Fruit fly (Drosophila melanogaster) whole organism, embryonic: ENCODE data around the gene east.

Experiments
- Abd-B ChIP-seq: fragments of 200-800 bp; sonication (Bioruptor generic); optimal IDR thresholded peaks from 2 replicates; lab custom pipeline; 2018; ENCODE audit warnings: missing biosample characterization, mild to moderate bottlenecking, missing genetic modification characterization, moderate library complexity
- Antp ChIP-seq: fragments of 200-800 bp; sonication (Bioruptor generic); optimal IDR thresholded peaks from 3 replicates; lab custom pipeline; 2016; ENCODE audit warnings: missing biosample characterization, missing genetic modification characterization
- CG10147 ChIP-seq: fragments of 200-800 bp; sonication (Bioruptor generic); optimal IDR thresholded peaks from 2 replicates; lab custom pipeline; 2019; ENCODE audit warnings: missing biosample characterization, mild to moderate bottlenecking, missing genetic modification characterization, moderate library complexity
- CG10321 ChIP-seq: fragments of 200-800 bp; sonication (Bioruptor generic); IDR thresholded peaks from 2 replicates; pipeline ENCODE4 v1.3.6; 2022; ENCODE audit warnings: missing biosample characterization, missing genetic modification characterization
- CG10565 ChIP-seq: fragments of 200-800 bp; sonication (Bioruptor generic); optimal IDR thresholded peaks from 3 replicates; lab custom pipeline; 2016; ENCODE audit warnings: missing biosample characterization, mild to moderate bottlenecking, missing genetic modification characterization
- CG12299 ChIP-seq: fragments of 200-800 bp; sonication (Bioruptor generic); optimal IDR thresholded peaks from 2 replicates; lab custom pipeline; 2018; ENCODE audit warnings: missing biosample characterization, mild to moderate bottlenecking, missing genetic modification characterization
- CG12659 ChIP-seq: fragments of 200-800 bp; sonication (Bioruptor generic); optimal IDR thresholded peaks from 3 replicates; lab custom pipeline; 2017; ENCODE audit warnings: mild to moderate bottlenecking, missing biosample characterization, missing genetic modification reagents, missing genetic modification characterization
- CG12769 ChIP-seq: fragments of 200-800 bp; sonication (Bioruptor generic); optimal IDR thresholded peaks from 2 replicates; lab custom pipeline; 2019; ENCODE audit warnings: missing biosample characterization, mild to moderate bottlenecking, missing genetic modification characterization, moderate library complexity
- CG13424 ChIP-seq: fragments of 200-800 bp; sonication (Bioruptor generic); optimal IDR thresholded peaks from 2 replicates; lab custom pipeline; 2019; ENCODE audit warnings: missing biosample characterization, mild to moderate bottlenecking, missing genetic modification characterization, moderate library complexity
- CG14965 ChIP-seq: fragments of 200-800 bp; sonication (Bioruptor generic); optimal IDR thresholded peaks from 2 replicates; lab custom pipeline; 2016; ENCODE audit warnings: missing biosample characterization, missing genetic modification characterization, borderline replicate concordance
- CG1529 ChIP-seq: fragments of 200-800 bp; sonication (Bioruptor generic); optimal IDR thresholded peaks from 3 replicates; lab custom pipeline; 2018; ENCODE audit warnings: missing biosample characterization, missing genetic modification characterization
- CG1603 ChIP-seq: fragments of 200-800 bp; sonication (Bioruptor generic); optimal IDR thresholded peaks from 2 replicates; lab custom pipeline; 2019; ENCODE audit warnings: missing biosample characterization, mild to moderate bottlenecking, missing genetic modification characterization, moderate library complexity
- CG17568 ChIP-seq: fragments of 200-800 bp; sonication (Bioruptor generic); optimal IDR thresholded peaks from 2 replicates; lab custom pipeline; 2018; ENCODE audit warnings: missing biosample characterization, mild to moderate bottlenecking, missing genetic modification characterization, moderate library complexity
- CG18262 ChIP-seq: fragments of 200-800 bp; optimal IDR thresholded peaks from 3 replicates; lab custom pipeline; 2019; ENCODE audit warnings: missing biosample characterization, mild to moderate bottlenecking, missing genetic modification characterization, moderate library complexity
- CG1832 ChIP-seq: fragments of 200-800 bp; sonication (Bioruptor generic); optimal IDR thresholded peaks from 2 replicates; lab custom pipeline; 2017; ENCODE audit warnings: missing biosample characterization, mild to moderate bottlenecking, missing genetic modification characterization, inconsistent platforms
- CG2202 ChIP-seq: fragments of 200-800 bp; sonication (Bioruptor generic); optimal IDR thresholded peaks from 2 replicates; lab custom pipeline; 2018; ENCODE audit warnings: missing biosample characterization, mild to moderate bottlenecking, missing genetic modification characterization
- CG2875 ChIP-seq: fragments of 200-800 bp; sonication (Bioruptor generic); optimal IDR thresholded peaks from 2 replicates; lab custom pipeline; 2017; ENCODE audit warnings: missing biosample characterization, mild to moderate bottlenecking, missing genetic modification characterization, missing genetic modification reagents
- CG34376 ChIP-seq: fragments of 200-800 bp; sonication (Bioruptor generic); optimal IDR thresholded peaks from 2 replicates; lab custom pipeline; 2018; ENCODE audit warnings: missing biosample characterization, mild to moderate bottlenecking, missing genetic modification characterization
- CG3995 ChIP-seq: fragments of 200-800 bp; sonication (Bioruptor generic); optimal IDR thresholded peaks from 3 replicates; lab custom pipeline; 2016; ENCODE audit warnings: missing biosample characterization, missing genetic modification characterization
- CG5953 ChIP-seq: fragments of 200-800 bp; sonication (Bioruptor generic); IDR thresholded peaks from 2 replicates; pipeline ENCODE4 v1.3.6; 2022; ENCODE audit warnings: missing biosample characterization, missing genetic modification characterization
- CG8281 ChIP-seq: fragments of 200-800 bp; sonication (Bioruptor generic); optimal IDR thresholded peaks from 2 replicates; lab custom pipeline; 2018; ENCODE audit warnings: missing biosample characterization, mild to moderate bottlenecking, missing genetic modification characterization, moderate library complexity
- CG9215 ChIP-seq: fragments of 200-800 bp; sonication (Bioruptor generic); IDR thresholded peaks from 2 replicates; pipeline ENCODE4 v1.3.6; 2022; ENCODE audit warnings: missing biosample characterization, missing genetic modification characterization
- CG9609 ChIP-seq: fragments of 200-800 bp; sonication (Bioruptor generic); optimal IDR thresholded peaks from 3 replicates; lab custom pipeline; 2016; ENCODE audit warnings: missing biosample characterization, missing genetic modification characterization
- CG9817 ChIP-seq: fragments of 200-800 bp; sonication (Bioruptor generic); optimal IDR thresholded peaks from 2 replicates; lab custom pipeline; 2018; ENCODE audit warnings: missing biosample characterization, mild to moderate bottlenecking, missing genetic modification characterization, moderate library complexity
- D19B ChIP-seq: fragments of 200-800 bp; sonication (Bioruptor generic); optimal IDR thresholded peaks from 2 replicates; lab custom pipeline; 2017; ENCODE audit warnings: missing biosample characterization, mild to moderate bottlenecking, missing genetic modification characterization
- Dad ChIP-seq: fragments of 200-800 bp; sonication (Bioruptor generic); optimal IDR thresholded peaks from 3 replicates; lab custom pipeline; 2016; ENCODE audit warnings: missing biosample characterization, missing genetic modification characterization
- Deaf1 ChIP-seq: fragments of 200-800 bp; optimal IDR thresholded peaks from 3 replicates; lab custom pipeline; 2019; ENCODE audit warnings: missing biosample characterization, mild to moderate bottlenecking, missing genetic modification characterization, moderate library complexity
- Fer2 ChIP-seq: fragments of 200-800 bp; sonication (Bioruptor generic); optimal IDR thresholded peaks from 2 replicates; lab custom pipeline; 2018; ENCODE audit warnings: missing biosample characterization, mild to moderate bottlenecking, missing genetic modification characterization, moderate library complexity
- Max ChIP-seq: fragments of 200-800 bp; sonication (Bioruptor generic); optimal IDR thresholded peaks from 2 replicates; lab custom pipeline; 2016; ENCODE audit warnings: missing biosample characterization, mild to moderate bottlenecking, missing genetic modification characterization
- Nf-YA ChIP-seq: fragments of 200-800 bp; sonication (Bioruptor generic); IDR thresholded peaks from 2 replicates; pipeline ENCODE4 v1.3.6; 2022; ENCODE audit warnings: missing biosample characterization, missing genetic modification characterization
- Sry-δ ChIP-seq: fragments of 200-800 bp; sonication (Bioruptor generic); optimal IDR thresholded peaks from 2 replicates; lab custom pipeline; 2016; ENCODE audit warnings: missing biosample characterization, missing genetic modification characterization
- TFAM ChIP-seq: fragments of 200-800 bp; sonication (Bioruptor generic); optimal IDR thresholded peaks from 2 replicates; lab custom pipeline; 2017; ENCODE audit warnings: missing biosample characterization, missing genetic modification characterization, inconsistent platforms
- Xrp1 ChIP-seq: fragments of 200-800 bp; sonication (Bioruptor generic); IDR thresholded peaks from 2 replicates; pipeline ENCODE4 v1.3.6; 2022; ENCODE audit warnings: missing biosample characterization, missing genetic modification characterization
- abd-A ChIP-seq: fragments of 200-800 bp; sonication (Bioruptor generic); optimal IDR thresholded peaks from 3 replicates; lab custom pipeline; 2019; ENCODE audit warnings: missing biosample characterization, mild to moderate bottlenecking, missing genetic modification characterization, moderate library complexity
- bowl ChIP-seq: fragments of 200-800 bp; sonication (Bioruptor generic); IDR thresholded peaks from 2 replicates; pipeline ENCODE4 v1.3.6; 2022; ENCODE audit warnings: missing biosample characterization, missing genetic modification characterization
- caup ChIP-seq: fragments of 200-800 bp; sonication (Bioruptor generic); optimal IDR thresholded peaks from 3 replicates; lab custom pipeline; 2017; ENCODE audit warnings: missing biosample characterization, mild to moderate bottlenecking, missing genetic modification characterization, moderate library complexity; ENCODE audit not compliant: severe bottlenecking
- cwo ChIP-seq: fragments of 200-800 bp; sonication (Bioruptor generic); optimal IDR thresholded peaks from 3 replicates; lab custom pipeline; 2017; ENCODE audit warnings: missing biosample characterization, missing genetic modification characterization, mild to moderate bottlenecking, moderate library complexity, missing genetic modification reagents
- dati ChIP-seq: fragments of 200-800 bp; sonication (Bioruptor generic); IDR thresholded peaks from 2 replicates; pipeline ENCODE4 v1.3.6; 2022; ENCODE audit warnings: missing biosample characterization, missing genetic modification characterization
- fd3F ChIP-seq: fragments of 200-800 bp; sonication (Bioruptor generic); optimal IDR thresholded peaks from 2 replicates; lab custom pipeline; 2018; ENCODE audit warnings: missing biosample characterization, mild to moderate bottlenecking, missing genetic modification characterization, moderate library complexity
- fd96Cb ChIP-seq: fragments of 200-800 bp; sonication (Bioruptor generic); optimal IDR thresholded peaks from 2 replicates; lab custom pipeline; 2018; ENCODE audit warnings: missing biosample characterization, mild to moderate bottlenecking, missing genetic modification characterization, moderate library complexity
- gcm ChIP-seq: fragments of 200-800 bp; sonication (Bioruptor generic); optimal IDR thresholded peaks from 2 replicates; lab custom pipeline; 2019; ENCODE audit warnings: missing biosample characterization, mild to moderate bottlenecking, missing genetic modification characterization, moderate library complexity
- hb ChIP-seq: fragments of 200-800 bp; sonication (Bioruptor generic); IDR thresholded peaks from 3 replicates; pipeline ENCODE4 v1.3.6; 2022; ENCODE audit warnings: missing biosample characterization, missing genetic modification characterization; ENCODE audit not compliant: partially characterized antibody
- hbn ChIP-seq: fragments of 200-800 bp; sonication (Bioruptor generic); IDR thresholded peaks from 2 replicates; pipeline ENCODE4 v1.3.6; 2022; ENCODE audit warnings: missing biosample characterization, missing genetic modification characterization; ENCODE audit not compliant: partially characterized antibody
- kay ChIP-seq: fragments of 200-800 bp; sonication (Bioruptor generic); optimal IDR thresholded peaks from 2 replicates; lab custom pipeline; 2016; ENCODE audit warnings: missing biosample characterization, missing genetic modification characterization
- maf-S ChIP-seq: fragments of 200-800 bp; sonication (Bioruptor generic); optimal IDR thresholded peaks from 2 replicates; lab custom pipeline; 2016; ENCODE audit warnings: missing biosample characterization, missing genetic modification characterization
- row ChIP-seq: fragments of 200-800 bp; sonication (Bioruptor generic); IDR thresholded peaks from 3 replicates; pipeline ENCODE4 v1.3.6; 2022; ENCODE audit warnings: missing biosample characterization, missing genetic modification characterization
- slou ChIP-seq: fragments of 200-800 bp; sonication (Bioruptor generic); optimal IDR thresholded peaks from 3 replicates; lab custom pipeline; 2016; ENCODE audit warnings: missing biosample characterization, missing genetic modification characterization
- tgo ChIP-seq: fragments of 200-800 bp; sonication (Bioruptor generic); IDR thresholded peaks from 3 replicates; pipeline ENCODE4 v1.3.6; 2022; ENCODE audit warnings: missing biosample characterization, missing genetic modification characterization
- wor ChIP-seq: fragments of 200-800 bp; sonication (Bioruptor generic); IDR thresholded peaks from 2 replicates; pipeline ENCODE4 v1.3.6; 2022; ENCODE audit warnings: missing biosample characterization, missing genetic modification characterization
- z ChIP-seq: fragments of 200-800 bp; sonication (Bioruptor generic); IDR thresholded peaks from 3 replicates; pipeline ENCODE4 v1.3.6; 2022; ENCODE audit warnings: missing biosample characterization, missing genetic modification characterization
- zen ChIP-seq: fragments of 200-800 bp; sonication (Bioruptor generic); optimal IDR thresholded peaks from 3 replicates; lab custom pipeline; 2018; ENCODE audit warnings: missing biosample characterization, mild to moderate bottlenecking, missing genetic modification characterization, moderate library complexity

east gene

dm6 chrX:2070708-2071063 lies 60.0 kb downstream of the east start (continued):
- no peak for TF ChIP-seq CG10321 (GFP tag; lab: Robert Waterston, UW)
- TF ChIP-seq bowl = no peak
- TF ChIP-seq CG17568 = no peak
- peak; percentile 56 for TF ChIP-seq gcm
- TF ChIP-seq CG18262 = peak; percentile 39
- no peak for TF ChIP-seq Nf-YA
- TF ChIP-seq Xrp1 (GFP tag; lab: Robert Waterston, UW) = peak; percentile 73
- TF ChIP-seq CG1529 = no peak
- peak; percentile 98 for TF ChIP-seq kay (GFP tag; lab: Kevin White, UChicago)
- TF ChIP-seq CG8281 (tag; lab: Kevin White, UChicago) = peak; percentile 13
- peak; percentile 92 for TF ChIP-seq row
- no peak for TF ChIP-seq z (GFP tag; lab: Robert Waterston, UW)
- TF ChIP-seq Dad (GFP tag; lab: Kevin White, UChicago) = peak; percentile 7
- no peak for TF ChIP-seq CG2202
- no peak for TF ChIP-seq slou (GFP tag; lab: Kevin White, UChicago)
- peak; percentile 54 for TF ChIP-seq CG12659 (GFP tag; lab: Kevin White, UChicago)
- peak; percentile 81 for TF ChIP-seq Antp (GFP tag; lab: Kevin White, UChicago)
- TF ChIP-seq cwo (GFP tag; lab: Kevin White, UChicago) = peak; percentile 65
- peak; percentile 76 for TF ChIP-seq CG9215 (GFP tag; lab: Robert Waterston, UW)
- TF ChIP-seq Max (GFP tag; lab: Kevin White, UChicago) = no peak
- TF ChIP-seq TFAM (GFP tag; lab: Kevin White, UChicago) = no peak
- TF ChIP-seq wor (GFP tag; lab: Robert Waterston, UW) = peak; percentile 34; the same call in 1 of the 2 replicates
- TF ChIP-seq fd96Cb (tag; lab: Kevin White, UChicago) = peak; percentile 30
- TF ChIP-seq CG13424 (tag; lab: Kevin White, UChicago) = peak; percentile 77
- TF ChIP-seq maf-S (GFP tag; lab: Kevin White, UChicago) = peak; percentile 54
- no peak for TF ChIP-seq CG12299 (tag; lab: Kevin White, UChicago)
- peak; percentile 44 for TF ChIP-seq CG3995 (GFP tag; lab: Kevin White, UChicago)
- peak; percentile 86 for TF ChIP-seq CG12769 (tag; lab: Kevin White, UChicago)
- peak; percentile 78 for TF ChIP-seq D19B (GFP tag; lab: Kevin White, UChicago)
- peak; percentile 62 for TF ChIP-seq CG1603 (tag; lab: Kevin White, UChicago)
- no peak for TF ChIP-seq Sry-δ (GFP tag; lab: Kevin White, UChicago)
- peak; percentile 33 for TF ChIP-seq Fer2
- peak; percentile 15 for TF ChIP-seq Abd-B (GFP tag; lab: Kevin White, UChicago)
- peak; percentile 72 for TF ChIP-seq caup (GFP tag; lab: Kevin White, UChicago)
- TF ChIP-seq CG10147 = peak; percentile 11
- peak; percentile 8 for TF ChIP-seq CG2875 (GFP tag; lab: Kevin White, UChicago)
- peak; percentile 33 for TF ChIP-seq CG34376 (GFP tag; lab: Kevin White, UChicago)
- no peak for TF ChIP-seq CG10565 (GFP tag; lab: Kevin White, UChicago)
- TF ChIP-seq dati (GFP tag; lab: Robert Waterston, UW) = no peak
- no peak for TF ChIP-seq CG5953 (GFP tag; lab: Robert Waterston, UW)
- peak; percentile 31 for TF ChIP-seq Deaf1
- peak; percentile 64 for TF ChIP-seq CG9817 (tag; lab: Kevin White, UChicago)
- TF ChIP-seq tgo = peak; percentile 78
- TF ChIP-seq hbn (GFP tag; lab: Robert Waterston, UW) = no peak
- peak; percentile 55 for TF ChIP-seq fd3F (GFP tag; lab: Kevin White, UChicago)
- peak; percentile 5 for TF ChIP-seq abd-A
- TF ChIP-seq hb = no peak
- TF ChIP-seq zen (tag; lab: Kevin White, UChicago) = peak; percentile 20
- TF ChIP-seq CG14965 (GFP tag; lab: Kevin White, UChicago) = no peak
- TF ChIP-seq CG9609 (GFP tag; lab: Kevin White, UChicago) = peak; percentile 23
- no peak for TF ChIP-seq CG1832 (GFP tag; lab: Kevin White, UChicago)
